Fruit fly (Drosophila melanogaster): ENCODE measurements around the gene dco.

The dco gene

DNA sequence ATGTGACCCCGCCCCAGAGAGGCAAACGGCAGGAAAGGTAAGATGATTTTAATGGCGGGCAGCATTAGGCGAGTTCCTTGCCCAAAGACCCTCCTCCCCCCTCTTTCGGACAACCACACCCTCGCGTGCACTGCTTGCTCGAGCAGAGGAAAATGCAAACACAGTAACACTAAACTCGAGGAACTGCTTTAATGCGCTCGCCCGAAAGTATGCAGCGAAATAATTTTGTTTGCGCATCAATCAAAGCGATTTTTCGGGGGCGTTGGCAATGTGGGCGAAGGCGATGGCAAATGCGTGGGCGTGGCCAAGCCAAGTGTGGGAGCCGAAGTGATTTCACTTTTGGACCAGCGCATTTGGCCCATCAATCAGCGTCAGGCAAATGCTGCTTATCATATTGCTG lies 25.4 kb upstream of the dco start (continued):
- TF ChIP-seq Hr78 (GFP tag; optimal IDR thresholded peaks at IDR 0.05) (no peak), Gsc (GFP tag; IDR thresholded peaks at IDR 0.05) (no peak), ab (GFP tag; optimal IDR thresholded peaks at IDR 0.05) (no peak), CG4820 (GFP tag; optimal IDR thresholded peaks at IDR 0.05) (no peak), dpn (GFP tag; optimal IDR thresholded peaks at IDR 0.05) (peak in 1 of 2 experiments; percentile 1), gfzf (GFP tag; optimal IDR thresholded peaks at IDR 0.05) (no peak), CG8290 (GFP tag; optimal IDR thresholded peaks at IDR 0.05) (peak; percentile 57), CG8290 (tag; optimal IDR thresholded peaks at IDR 0.05) (peak; percentile 58 to 78), pho (GFP tag; optimal IDR thresholded peaks at IDR 0.05) (no peak), CG5953 (GFP tag; IDR thresholded peaks at IDR 0.05) (no peak), CG6683 (GFP tag; optimal IDR thresholded peaks at IDR 0.05) (no peak), HmgZ (tag; optimal IDR thresholded peaks at IDR 0.05) (peak; percentile 55), ham (GFP tag; IDR thresholded peaks at IDR 0.05) (no peak), esg (GFP tag; conservative IDR thresholded peaks at IDR 0.05) (no peak), pros (GFP tag; optimal IDR thresholded peaks at IDR 0.05) (no peak), CG17361 (GFP tag; IDR thresholded peaks at IDR 0.05) (no peak), CG8359 (GFP tag; optimal IDR thresholded peaks at IDR 0.05; ENCODE audit: borderline replicate concordance) (no peak), Ssrp (tag; optimal IDR thresholded peaks at IDR 0.05) (no peak), Doc2 (GFP tag; IDR thresholded peaks at IDR 0.05) (no peak), wdn (GFP tag; IDR thresholded peaks at IDR 0.05) (no peak), Rx (GFP tag; IDR thresholded peaks at IDR 0.05) (no peak), tll (GFP tag; optimal IDR thresholded peaks at IDR 0.05) (no peak), CG10462 (GFP tag; optimal IDR thresholded peaks at IDR 0.05) (no peak), CoRest (tag; optimal IDR thresholded peaks at IDR 0.05) (peak; percentile 47), D19A (tag; optimal IDR thresholded peaks at IDR 0.05) (no peak), CG33557 (GFP tag; optimal IDR thresholded peaks at IDR 0.05) (no peak), cwo (GFP tag; optimal IDR thresholded peaks at IDR 0.05) (no peak), CG2199 (GFP tag; IDR thresholded peaks at IDR 0.05) (no peak; the same call in 1 of the 3 replicates), CG10565 (GFP tag; optimal IDR thresholded peaks at IDR 0.05) (no peak), CG32767 (GFP tag; IDR thresholded peaks at IDR 0.05) (no peak), Kr (GFP tag; optimal IDR thresholded peaks at IDR 0.05) (no peak), NFAT (GFP tag; IDR thresholded peaks at IDR 0.05) (0 out of 2 replicates have a peak, but pooled peaks have one; percentile 5), stwl (tag; optimal IDR thresholded peaks at IDR 0.05) (peak; percentile 40), Ptx1 (GFP tag; IDR thresholded peaks at IDR 0.05) (no peak), p53 (GFP tag; optimal IDR thresholded peaks at IDR 0.05) (peak; percentile 15), sens (GFP tag) (no peak), Nf-YA (GFP tag; IDR thresholded peaks at IDR 0.05) (no peak), Xbp1 (GFP tag; optimal IDR thresholded peaks at IDR 0.05) (peak; percentile 1), CG13287 (GFP tag; IDR thresholded peaks at IDR 0.05; ENCODE audit: partially characterized antibody) (peak; percentile 51; the same call in 1 of the 2 replicates), CrebB (tag; optimal IDR thresholded peaks at IDR 0.05) (no peak), Bdp1 (GFP tag; optimal IDR thresholded peaks at IDR 0.05) (no peak), CG12236 (GFP tag; optimal IDR thresholded peaks at IDR 0.05) (no peak), Blimp-1 (GFP tag; optimal IDR thresholded peaks at IDR 0.05) (no peak), yki (optimal IDR thresholded peaks at IDR 0.05) (no peak), usp (GFP tag; optimal IDR thresholded peaks at IDR 0.05) (no peak), ro (GFP tag; IDR thresholded peaks at IDR 0.05) (no peak), pb (GFP tag; optimal IDR thresholded peaks at IDR 0.05) (peak; percentile 4), pita (GFP tag; optimal IDR thresholded peaks at IDR 0.05) (no peak), dan (GFP tag; IDR thresholded peaks at IDR 0.05) (no peak), CG30020 (tag; optimal IDR thresholded peaks at IDR 0.05) (no peak), Adf1 (GFP tag; IDR thresholded peaks at IDR 0.05) (0 out of 2 replicates have a peak, but pooled peaks have one; percentile 28), CG14965 (GFP tag; optimal IDR thresholded peaks at IDR 0.05; ENCODE audit: borderline replicate concordance) (no peak)
